Worm (Caenorhabditis elegans) whole organism, mixed stage, embryonic: Measurements from ENCODE around the gene xtr-2.
A peak's percentile ranks its signal among the peaks of the same experiment; 100 is the strongest.

Source experiments
- M03D4.4 ChIP-seq: sonication (generic microtip); optimal IDR thresholded peaks from 2 replicates; lab custom pipeline; 2017; ENCODE audit warnings: mild to moderate bottlenecking, missing genetic modification characterization, missing compliant biosample characterization
- bed-3 ChIP-seq: fragments of 200-800 bp; sonication (Bioruptor generic); optimal IDR thresholded peaks from 3 replicates; lab custom pipeline; 2018; ENCODE audit warnings: mild to moderate bottlenecking, missing genetic modification characterization, moderate library complexity, missing compliant biosample characterization
- blmp-1 ChIP-seq: fragments of 150-350 bp; optimal IDR thresholded peaks from 2 replicates; lab custom pipeline; 2014; ENCODE audit warnings: missing biosample characterization, missing genetic modification characterization
- ceh-39 ChIP-seq: fragments of 150-350 bp; optimal IDR thresholded peaks from 2 replicates; lab custom pipeline; 2014; ENCODE audit warnings: missing biosample characterization, missing genetic modification characterization
- ceh-43 ChIP-seq: fragments of 200-800 bp; sonication (Bioruptor generic); optimal IDR thresholded peaks from 2 replicates; lab custom pipeline; 2018; ENCODE audit warnings: mild to moderate bottlenecking, missing genetic modification characterization, moderate library complexity, missing compliant biosample characterization
- ceh-83 ChIP-seq: fragments of 200-800 bp; sonication (Bioruptor generic); optimal IDR thresholded peaks from 2 replicates; lab custom pipeline; 2018; ENCODE audit warnings: mild to moderate bottlenecking, missing genetic modification characterization, missing compliant biosample characterization
- ces-1 ChIP-seq: fragments of 150-350 bp; optimal IDR thresholded peaks from 2 replicates; lab custom pipeline; 2014; ENCODE audit warnings: missing biosample characterization, missing genetic modification reagents, missing genetic modification characterization
- cnd-1 ChIP-seq: fragments of 200-800 bp; sonication (Bioruptor generic); optimal IDR thresholded peaks from 2 replicates; lab custom pipeline; 2018; ENCODE audit warnings: mild to moderate bottlenecking, missing genetic modification characterization, missing compliant biosample characterization
- drap-1 ChIP-seq: fragments of 200-800 bp; sonication (Bioruptor generic); optimal IDR thresholded peaks from 3 replicates; lab custom pipeline; 2018; ENCODE audit warnings: mild to moderate bottlenecking, missing genetic modification characterization, missing compliant biosample characterization
- elt-1 ChIP-seq: sonication (generic microtip); optimal IDR thresholded peaks from 2 replicates; lab custom pipeline; 2017; ENCODE audit warnings: missing genetic modification characterization, mild to moderate bottlenecking, missing compliant biosample characterization, antibody characterized with exemption, moderate library complexity, borderline replicate concordance; ENCODE audit not compliant: insufficient read depth
- elt-3 ChIP-seq: fragments of 150-350 bp; optimal IDR thresholded peaks from 2 replicates; lab custom pipeline; 2014; ENCODE audit warnings: missing biosample characterization, missing genetic modification characterization
- flh-1 ChIP-seq: fragments of 200-800 bp; sonication (Bioruptor generic); optimal IDR thresholded peaks from 2 replicates; lab custom pipeline; 2018; ENCODE audit warnings: mild to moderate bottlenecking, missing genetic modification characterization, moderate library complexity, missing compliant biosample characterization
- ham-2 ChIP-seq: fragments of 200-800 bp; sonication (Bioruptor generic); optimal IDR thresholded peaks from 2 replicates; lab custom pipeline; 2018; ENCODE audit warnings: mild to moderate bottlenecking, missing genetic modification characterization, missing compliant biosample characterization
- hlh-1 ChIP-seq: fragments of 150-350 bp; optimal IDR thresholded peaks from 2 replicates; lab custom pipeline; 2014; ENCODE audit warnings: missing biosample characterization, missing genetic modification reagents, missing genetic modification characterization
- lin-13 ChIP-seq: fragments of 150-350 bp; optimal IDR thresholded peaks from 2 replicates; lab custom pipeline; 2014; ENCODE audit warnings: missing biosample characterization, missing genetic modification characterization
- lin-32 ChIP-seq: fragments of 200-800 bp; sonication (Bioruptor generic); optimal IDR thresholded peaks from 2 replicates; lab custom pipeline; 2018; ENCODE audit warnings: mild to moderate bottlenecking, missing genetic modification characterization, missing compliant biosample characterization
- lsy-2 ChIP-seq: fragments of 150-350 bp; optimal IDR thresholded peaks from 2 replicates; lab custom pipeline; 2014; ENCODE audit warnings: missing biosample characterization, missing genetic modification characterization
- mab-5 ChIP-seq: fragments of 150-350 bp; optimal IDR thresholded peaks from 2 replicates; lab custom pipeline; 2014; ENCODE audit warnings: missing biosample characterization, missing genetic modification characterization
- mep-1 ChIP-seq: fragments of 150-350 bp; optimal IDR thresholded peaks from 2 replicates; lab custom pipeline; 2017; ENCODE audit warnings: missing biosample characterization, missing genetic modification reagents, missing genetic modification characterization, inconsistent platforms
- mls-2 ChIP-seq: sonication (generic microtip); optimal IDR thresholded peaks from 2 replicates; lab custom pipeline; 2016; ENCODE audit warnings: mild to moderate bottlenecking, missing genetic modification characterization, moderate library complexity, missing compliant biosample characterization
- nhr-12 ChIP-seq: fragments of 150-350 bp; optimal IDR thresholded peaks from 2 replicates; lab custom pipeline; 2014; ENCODE audit warnings: missing biosample characterization, missing genetic modification characterization
- nhr-2 ChIP-seq: fragments of 150-350 bp; optimal IDR thresholded peaks from 2 replicates; lab custom pipeline; 2014; ENCODE audit warnings: missing biosample characterization, missing genetic modification characterization
- nhr-237 ChIP-seq: fragments of 150-350 bp; optimal IDR thresholded peaks from 2 replicates; lab custom pipeline; 2014; ENCODE audit warnings: missing biosample characterization, missing genetic modification characterization
- nhr-28 ChIP-seq: fragments of 150-350 bp; optimal IDR thresholded peaks from 2 replicates; lab custom pipeline; 2014; ENCODE audit warnings: missing biosample characterization, missing genetic modification characterization
- nhr-76 ChIP-seq: sonication (generic microtip); optimal IDR thresholded peaks from 2 replicates; lab custom pipeline; 2017; ENCODE audit warnings: missing biosample characterization, missing genetic modification characterization
- pha-4 ChIP-seq: fragments of 150-350 bp; optimal IDR thresholded peaks from 2 replicates; lab custom pipeline; 2018; ENCODE audit warnings: missing biosample characterization, missing genetic modification reagents, missing genetic modification characterization
- sem-2 ChIP-seq: fragments of 200-800 bp; sonication (Bioruptor generic); optimal IDR thresholded peaks from 2 replicates; lab custom pipeline; 2018; ENCODE audit warnings: mild to moderate bottlenecking, missing genetic modification characterization, missing compliant biosample characterization
- snpc-4 ChIP-seq: fragments of 150-350 bp; optimal IDR thresholded peaks from 2 replicates; lab custom pipeline; 2014; ENCODE audit warnings: missing biosample characterization, missing genetic modification characterization
- sptf-1 ChIP-seq: sonication (generic microtip); optimal IDR thresholded peaks from 2 replicates; lab custom pipeline; 2017; ENCODE audit warnings: mild to moderate bottlenecking, missing genetic modification characterization, moderate library complexity, missing compliant biosample characterization
- tbx-8 ChIP-seq: fragments of 200-800 bp; sonication (Bioruptor generic); optimal IDR thresholded peaks from 2 replicates; lab custom pipeline; 2018; ENCODE audit warnings: mild to moderate bottlenecking, missing genetic modification characterization, moderate library complexity, missing compliant biosample characterization
- unc-120 ChIP-seq: sonication (generic microtip); optimal IDR thresholded peaks from 2 replicates; lab custom pipeline; 2017; ENCODE audit warnings: missing genetic modification characterization, missing compliant biosample characterization; ENCODE audit not compliant: poor library complexity, severe bottlenecking
- unc-39 ChIP-seq: fragments of 150-350 bp; optimal IDR thresholded peaks from 2 replicates; lab custom pipeline; 2014; ENCODE audit warnings: missing biosample characterization, missing genetic modification characterization
- unc-62 ChIP-seq: fragments of 150-350 bp; optimal IDR thresholded peaks from 2 replicates; lab custom pipeline; 2014; ENCODE audit warnings: missing biosample characterization, missing genetic modification reagents, missing genetic modification characterization
- zip-8 ChIP-seq: fragments of 150-350 bp; optimal IDR thresholded peaks from 2 replicates; lab custom pipeline; 2014; ENCODE audit warnings: missing biosample characterization, missing genetic modification characterization
- ztf-11 ChIP-seq: fragments of 150-350 bp; optimal IDR thresholded peaks from 2 replicates; lab custom pipeline; 2014; ENCODE audit warnings: missing biosample characterization, missing genetic modification characterization

The xtr-2 gene

ce11 chrX:12364804-12365203 lies 49.4 kb downstream of the xtr-2 start, which contains the start of gene F19H6.5:
Gene F19H6.5 (minus strand): TSS chrX:12364904.
- TF ChIP-seq mep-1 (tag; lab: Kevin White, UChicago): no peak
- TF ChIP-seq sem-2: no peak
- TF ChIP-seq sptf-1: no peak
- TF ChIP-seq, all 35 proteins: peak for 0

- no peak for TF ChIP-seq sptf-1
- no peak for TF ChIP-seq unc-62
- TF ChIP-seq tbx-8: no peak
- no peak for TF ChIP-seq hlh-1 (tag; lab: Kevin White, UChicago)
- TF ChIP-seq unc-39: no peak
- TF ChIP-seq nhr-2 (tag; lab: Kevin White, UChicago): no peak
- no peak for TF ChIP-seq zip-8 (tag; lab: Kevin White, UChicago)
- TF ChIP-seq nhr-76: no peak
- TF ChIP-seq lin-13 (tag; lab: Kevin White, UChicago): no peak
- no peak for TF ChIP-seq mab-5 (tag; lab: Kevin White, UChicago)
- TF ChIP-seq blmp-1: no peak
- no peak for TF ChIP-seq drap-1 (GFP tag; lab: Kevin White, UChicago)
- TF ChIP-seq ces-1 (GFP tag; lab: Kevin White, UChicago): no peak
- TF ChIP-seq nhr-12: no peak
- TF ChIP-seq ceh-39: no peak
- no peak for TF ChIP-seq sem-2
Measured at ce11 chrX:12365388-12365787, 50.0 kb downstream of the xtr-2 start, which contains the start of gene F19H6.4. Gene F19H6.4 (plus strand): TSS chrX:12365688.

DNA sequence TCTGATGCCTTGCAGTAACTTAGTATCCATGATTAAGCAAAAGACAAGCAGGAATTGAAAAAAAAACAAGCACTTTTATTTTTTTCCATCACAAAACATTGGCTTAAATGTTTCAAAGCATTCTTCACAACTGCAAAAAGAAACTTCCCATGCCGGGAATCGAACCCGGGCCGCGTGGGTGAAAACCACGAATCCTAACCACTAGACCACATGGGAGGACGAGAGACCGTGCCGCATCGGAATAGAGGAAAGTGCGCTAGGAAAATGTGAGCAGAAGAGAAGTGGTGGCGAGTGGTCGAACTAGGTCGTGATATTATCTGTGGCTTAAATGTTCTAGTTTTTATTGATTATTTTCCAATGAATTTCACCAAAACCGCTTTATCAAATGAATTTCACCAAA lies 52.1 kb downstream of the xtr-2 start:
- peak; percentile 41 for TF ChIP-seq unc-120 (tag; lab: Kevin White, UChicago)
- peak; percentile 44 for TF ChIP-seq ceh-43 (GFP tag; lab: Kevin White, UChicago)
- TF ChIP-seq lin-32 (GFP tag; lab: Kevin White, UChicago): peak; percentile 49
- peak; percentile 74 for TF ChIP-seq M03D4.4 (tag; lab: Kevin White, UChicago)
- no peak for TF ChIP-seq ztf-11 (tag; lab: Kevin White, UChicago)
- no peak for TF ChIP-seq nhr-237 (tag; lab: Kevin White, UChicago)
- no peak for TF ChIP-seq zip-8 (tag; lab: Kevin White, UChicago)
- TF ChIP-seq nhr-12: no peak
- no peak for TF ChIP-seq nhr-76
- TF ChIP-seq sptf-1: peak; percentile 72
- TF ChIP-seq bed-3: peak; percentile 59
- no peak for TF ChIP-seq flh-1 (GFP tag; lab: Kevin White, UChicago)
- TF ChIP-seq nhr-28 (tag; lab: Kevin White, UChicago): no peak
- TF ChIP-seq drap-1 (GFP tag; lab: Kevin White, UChicago): peak; percentile 80
- peak; percentile 11 for TF ChIP-seq mep-1 (tag; lab: Kevin White, UChicago)
- peak; percentile 72 for TF ChIP-seq mls-2 (tag; lab: Kevin White, UChicago)
- TF ChIP-seq ham-2 (GFP tag; lab: Kevin White, UChicago): peak; percentile 51
- no peak for TF ChIP-seq snpc-4
- TF ChIP-seq sem-2: peak; percentile 64
- TF ChIP-seq cnd-1: peak; percentile 74
- no peak for TF ChIP-seq pha-4 (tag; lab: Kevin White, UChicago)
- TF ChIP-seq hlh-1 (tag; lab: Kevin White, UChicago): peak; percentile 26
- TF ChIP-seq lsy-2 (tag; lab: Kevin White, UChicago): no peak
- TF ChIP-seq nhr-2 (tag; lab: Kevin White, UChicago): no peak
- no peak for TF ChIP-seq mab-5 (tag; lab: Kevin White, UChicago)
- no peak for TF ChIP-seq elt-1 (tag; lab: Kevin White, UChicago)
- no peak for TF ChIP-seq blmp-1
- no peak for TF ChIP-seq ceh-39
- TF ChIP-seq tbx-8: peak; percentile 36
- TF ChIP-seq lin-13 (tag; lab: Kevin White, UChicago): no peak
- peak; percentile 2 for TF ChIP-seq ces-1 (GFP tag; lab: Kevin White, UChicago)
- peak; percentile 84 for TF ChIP-seq ceh-83 (GFP tag; lab: Kevin White, UChicago)
- TF ChIP-seq unc-39: no peak
- no peak for TF ChIP-seq unc-62
- TF ChIP-seq elt-3 (tag; lab: Kevin White, UChicago): no peak
- TF ChIP-seq, all 35 proteins: peak for 16
